Fruit fly (Drosophila melanogaster): Measurements from ENCODE around the gene CG31191.

- no peak for TF ChIP-seq psq (GFP tag; optimal IDR thresholded peaks at IDR 0.05)
- no peak for TF ChIP-seq lola (GFP tag; optimal IDR thresholded peaks at IDR 0.05)
- no peak for TF ChIP-seq OdsH (GFP tag; optimal IDR thresholded peaks at IDR 0.05)
- no peak for TF ChIP-seq Hr78 (GFP tag; optimal IDR thresholded peaks at IDR 0.05)
- TF ChIP-seq br (GFP tag; optimal IDR thresholded peaks at IDR 0.05), result no peak
- no peak for TF ChIP-seq dl (GFP tag; optimal IDR thresholded peaks at IDR 0.05; ENCODE audit: insufficient read depth in 1 of 2, partially characterized antibody in 2 of 2)
- TF ChIP-seq Abd-B (GFP tag; optimal IDR thresholded peaks at IDR 0.05), result no peak
These were observed 42.5 kb upstream of the CG31191 start, which contains the start of gene CG43446 for dm6 chr3R:20987836-20988235.
